Fruit fly (Drosophila melanogaster): ENCODE data around the gene CG7407.
A peak's percentile ranks its signal among the peaks of the same experiment; 100 is the strongest.

Gene CG7407

DNA sequence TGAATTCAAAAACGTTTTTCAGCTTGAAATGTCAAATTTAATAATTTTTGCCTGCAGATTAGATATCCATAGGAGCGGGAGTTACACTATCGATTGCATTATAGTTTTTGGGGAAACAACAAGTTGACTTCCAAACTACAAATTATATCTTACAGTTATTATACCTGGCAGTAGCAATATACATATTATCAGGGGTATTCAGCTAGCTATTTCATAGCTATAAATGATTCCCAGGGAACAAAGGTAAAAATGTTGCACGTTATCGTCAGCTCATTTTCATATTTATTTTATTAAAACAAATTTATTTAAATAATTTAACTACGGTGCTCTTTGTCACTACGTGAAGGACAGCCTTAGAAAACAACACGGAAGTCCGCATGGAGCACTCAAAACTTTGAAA lies 6.9 kb downstream of the CG7407 start:
- TF ChIP-seq Pif1A (GFP tag; optimal IDR thresholded peaks at IDR 0.05) (no peak), D1 (tag; optimal IDR thresholded peaks at IDR 0.05) (no peak), CG10348 (GFP tag; IDR thresholded peaks at IDR 0.05) (no peak), CG15710 (tag; optimal IDR thresholded peaks at IDR 0.05) (no peak), Ets98B (GFP tag; IDR thresholded peaks at IDR 0.05) (no peak)

dm6 chr3L:21832203-21833160 lies 9.2 kb downstream of the CG7407 start, which contains the start of the genes CG7148 and Nopp140:
Gene CG7148, minus strand, starts transcription at chr3L:21832253.
Gene Nopp140, plus strand, starts transcription at chr3L:21832774.
- TF ChIP-seq CG34367 (tag; optimal IDR thresholded peaks at IDR 0.05) (peak; percentile 42), CG9948 (tag; optimal IDR thresholded peaks at IDR 0.05) (peak; percentile 35), Ets98B (GFP tag; IDR thresholded peaks at IDR 0.05) (peak; percentile 38), Pif1B (GFP tag; optimal IDR thresholded peaks at IDR 0.05) (no peak), CG17806 (tag; optimal IDR thresholded peaks at IDR 0.05) (peak; percentile 57), CG15710 (tag; optimal IDR thresholded peaks at IDR 0.05) (peak; percentile 37), CG4496 (GFP tag; IDR thresholded peaks at IDR 0.05) (peak; percentile 71), Pif1A (GFP tag; optimal IDR thresholded peaks at IDR 0.05) (no peak), CG8159 (tag; optimal IDR thresholded peaks at IDR 0.05) (peak; percentile 52), EcR (GFP tag; optimal IDR thresholded peaks at IDR 0.05) (no peak), CG13204 (GFP tag; optimal IDR thresholded peaks at IDR 0.05) (no peak), CG12605 (GFP tag; IDR thresholded peaks at IDR 0.05) (no peak), gl (tag; optimal IDR thresholded peaks at IDR 0.05) (no peak), D1 (tag; optimal IDR thresholded peaks at IDR 0.05) (no peak), rn (GFP tag; IDR thresholded peaks at IDR 0.05) (0 out of 2 replicates have a peak, but pooled peaks have one; percentile 26), Snoo (tag; optimal IDR thresholded peaks at IDR 0.05) (peak; percentile 39), CG14655 (GFP tag; optimal IDR thresholded peaks at IDR 0.05) (no peak), CG32121 (GFP tag; IDR thresholded peaks at IDR 0.05) (peak; percentile 62; the same call in 1 of the 2 replicates), CG10348 (GFP tag; IDR thresholded peaks at IDR 0.05) (no peak), fd96Ca (GFP tag; IDR thresholded peaks at IDR 0.05) (peak; percentile 69; the same call in 2 of the 3 replicates), CG8301 (tag; optimal IDR thresholded peaks at IDR 0.05) (peak; percentile 46)

DNA sequence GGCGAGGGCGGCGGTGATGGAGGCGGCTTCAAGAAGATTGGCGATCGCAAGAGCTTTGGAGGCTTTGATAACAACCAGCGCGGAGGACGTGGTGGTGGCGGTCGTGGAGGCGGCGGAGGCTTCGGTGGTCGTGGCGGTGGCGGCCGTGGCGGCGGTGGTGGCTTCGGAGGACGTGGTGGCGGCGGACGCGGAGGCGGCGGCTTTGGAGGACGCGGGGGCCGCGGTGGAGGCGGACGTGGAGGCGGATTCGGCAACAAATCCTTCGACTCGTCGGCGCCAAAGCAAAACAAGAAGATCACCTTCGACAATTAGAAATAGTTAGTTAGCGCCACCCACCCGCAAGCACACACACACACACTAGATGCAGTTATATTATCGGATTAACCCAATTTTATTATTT lies 12.3 kb downstream of the CG7407 start:
- TF ChIP-seq CG8159 (tag; optimal IDR thresholded peaks at IDR 0.05): no peak
- no peak for TF ChIP-seq CG12605 (GFP tag; IDR thresholded peaks at IDR 0.05)
- TF ChIP-seq Snoo (tag; optimal IDR thresholded peaks at IDR 0.05): no peak
- TF ChIP-seq rn (GFP tag; IDR thresholded peaks at IDR 0.05): no peak
- no peak for TF ChIP-seq CG9948 (tag; optimal IDR thresholded peaks at IDR 0.05)
- no peak for TF ChIP-seq Ets98B (GFP tag; IDR thresholded peaks at IDR 0.05)
- no peak for TF ChIP-seq Pif1B (GFP tag; optimal IDR thresholded peaks at IDR 0.05)
- no peak for TF ChIP-seq CG32121 (GFP tag; IDR thresholded peaks at IDR 0.05)
- no peak for TF ChIP-seq fd96Ca (GFP tag; IDR thresholded peaks at IDR 0.05)
- no peak for TF ChIP-seq CG10348 (GFP tag; IDR thresholded peaks at IDR 0.05)
- TF ChIP-seq CG8301 (tag; optimal IDR thresholded peaks at IDR 0.05): no peak
- no peak for TF ChIP-seq Pif1A (GFP tag; optimal IDR thresholded peaks at IDR 0.05)
- no peak for TF ChIP-seq CG15710 (tag; optimal IDR thresholded peaks at IDR 0.05)
- TF ChIP-seq CG14655 (GFP tag; optimal IDR thresholded peaks at IDR 0.05): no peak

- TF ChIP-seq EcR (GFP tag; optimal IDR thresholded peaks at IDR 0.05) (no peak), CG12605 (GFP tag; IDR thresholded peaks at IDR 0.05) (peak; percentile 88), CG17806 (tag; optimal IDR thresholded peaks at IDR 0.05) (peak; percentile 92), gl (tag; optimal IDR thresholded peaks at IDR 0.05) (peak; percentile 84), rn (GFP tag; IDR thresholded peaks at IDR 0.05) (peak; percentile 80), CG34367 (tag; optimal IDR thresholded peaks at IDR 0.05) (peak; percentile 92), Pif1B (GFP tag; optimal IDR thresholded peaks at IDR 0.05) (peak; percentile 98), CG15710 (tag; optimal IDR thresholded peaks at IDR 0.05) (peak; percentile 93), CG9948 (tag; optimal IDR thresholded peaks at IDR 0.05) (peak; percentile 90), Ets98B (GFP tag; IDR thresholded peaks at IDR 0.05) (peak; percentile 92), Pif1A (GFP tag; optimal IDR thresholded peaks at IDR 0.05) (peak; percentile 98), CG13204 (GFP tag; optimal IDR thresholded peaks at IDR 0.05) (peak; percentile 83), CG14655 (GFP tag; optimal IDR thresholded peaks at IDR 0.05) (peak; percentile 97), Snoo (tag; optimal IDR thresholded peaks at IDR 0.05) (peak; percentile 97), CG8159 (tag; optimal IDR thresholded peaks at IDR 0.05) (peak; percentile 95), CG10348 (GFP tag; IDR thresholded peaks at IDR 0.05) (peak; percentile 76; the same call in 1 of the 2 replicates), D1 (tag; optimal IDR thresholded peaks at IDR 0.05) (no peak), CG32121 (GFP tag; IDR thresholded peaks at IDR 0.05) (peak; percentile 93), CG4496 (GFP tag; IDR thresholded peaks at IDR 0.05) (peak; percentile 95), fd96Ca (GFP tag; IDR thresholded peaks at IDR 0.05) (peak; percentile 95), CG8301 (tag; optimal IDR thresholded peaks at IDR 0.05) (peak; percentile 96)
Observed at dm6 chr3L:21839720-21840641, 16.7 kb downstream of the CG7407 start.

DNA sequence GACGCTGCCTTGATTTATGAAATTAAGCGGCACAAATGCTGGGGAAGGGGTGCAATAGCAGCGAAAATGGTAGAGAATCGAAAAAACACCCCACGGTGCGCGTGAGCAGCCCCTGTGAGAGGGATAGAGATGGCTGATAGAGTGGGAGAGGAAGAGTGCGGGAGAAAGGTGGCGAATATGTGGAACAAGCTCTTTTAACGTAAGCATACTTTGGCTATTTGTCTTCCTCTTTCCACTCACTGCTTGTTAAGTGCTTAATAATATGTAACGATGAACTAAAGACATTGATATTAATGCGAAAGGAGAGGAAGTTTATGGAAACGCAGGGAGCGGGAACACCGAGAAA lies 17.4 kb downstream of the CG7407 start:
- TF ChIP-seq CG10348 (GFP tag; IDR thresholded peaks at IDR 0.05) (no peak), CG9948 (tag; optimal IDR thresholded peaks at IDR 0.05) (no peak), CG34367 (tag; optimal IDR thresholded peaks at IDR 0.05) (no peak), fd96Ca (GFP tag; IDR thresholded peaks at IDR 0.05) (no peak), CG8159 (tag; optimal IDR thresholded peaks at IDR 0.05) (no peak), CG17806 (tag; optimal IDR thresholded peaks at IDR 0.05) (no peak), CG15710 (tag; optimal IDR thresholded peaks at IDR 0.05) (no peak), rn (GFP tag; IDR thresholded peaks at IDR 0.05) (no peak), Ets98B (GFP tag; IDR thresholded peaks at IDR 0.05) (no peak)
